Fruit fly (Drosophila melanogaster) whole organism, wandering third instar larva: ENCODE data around the gene CG13065.

ENCODE experiments used
- Abd-B ChIP-seq: fragments of >200 bp; optimal IDR thresholded peaks from 2 replicates; lab custom pipeline; 2017; ENCODE audit warnings: missing biosample characterization, missing genetic modification characterization
- GATAd ChIP-seq: sonication (Bioruptor generic); optimal IDR thresholded peaks from 2 replicates; lab custom pipeline; 2016; ENCODE audit warnings: missing biosample characterization, missing genetic modification characterization
- Jra ChIP-seq: sonication (Bioruptor generic); optimal IDR thresholded peaks from 2 replicates; lab custom pipeline; 2016; ENCODE audit warnings: missing biosample characterization, missing genetic modification characterization
- OdsH ChIP-seq: fragments of 200-800 bp; sonication (Bioruptor generic); optimal IDR thresholded peaks from 2 replicates; lab custom pipeline; 2016; ENCODE audit warnings: missing biosample characterization, mild to moderate bottlenecking, missing genetic modification characterization
- lola ChIP-seq: fragments of >200 bp; optimal IDR thresholded peaks from 2 replicates; lab custom pipeline; 2017; ENCODE audit warnings: missing biosample characterization, missing genetic modification characterization
- usp ChIP-seq: fragments of >200 bp; optimal IDR thresholded peaks from 2 replicates; lab custom pipeline; 2017; ENCODE audit warnings: missing biosample characterization, missing genetic modification characterization

- no peak for TF ChIP-seq usp
- no peak for TF ChIP-seq GATAd (GFP tag; lab: Kevin White, UChicago)
- no peak for TF ChIP-seq Jra (GFP tag; lab: Kevin White, UChicago)
- TF ChIP-seq lola = no peak
- no peak for TF ChIP-seq Abd-B (GFP tag; lab: Kevin White, UChicago)
- TF ChIP-seq OdsH (GFP tag; lab: Kevin White, UChicago) = no peak
These were observed 8.2 kb downstream of the CG13065 start, which contains the start of gene CG13047 for dm6 chr3L:16285346-16285911.
